Fruit fly (Drosophila melanogaster) S2 (cell line): ENCODE measurements around the gene Mkp3.

Experiments used
- CG8478 ChIP-seq: fragments of >200 bp; optimal IDR thresholded peaks from 2 replicates; lab custom pipeline; 2018
- CTCF ChIP-seq, 2 experiments: fragments of >200 bp; optimal IDR thresholded peaks; 2 replicates each; lab custom pipeline; 2018

Gene Mkp3

dm6 chr3L:19016805-19017161, 69.4 kb downstream of the Mkp3 start:
- no peak for TF ChIP-seq CTCF (optimal IDR thresholded peaks at IDR 0.05; lab: Kevin White, UChicago)
- no peak for TF ChIP-seq CG8478
